Fruit fly (Drosophila melanogaster) whole organism, embryonic: ENCODE data around the gene CG16985.

Source experiments
- Asciz ChIP-seq: fragments of 200-800 bp; sonication (Bioruptor generic); optimal IDR thresholded peaks from 2 replicates; lab custom pipeline; 2017; ENCODE audit warnings: missing biosample characterization, mild to moderate bottlenecking, missing genetic modification characterization, missing genetic modification reagents
- Atf6 ChIP-seq: fragments of 200-800 bp; sonication (Bioruptor generic); IDR thresholded peaks from 2 replicates; pipeline ENCODE4 v1.3.6; 2022; ENCODE audit warnings: missing biosample characterization, missing genetic modification characterization
- B-H1 ChIP-seq: fragments of 200-800 bp; sonication (Bioruptor generic); IDR thresholded peaks from 3 replicates; pipeline ENCODE4 v1.3.6; 2022; ENCODE audit warnings: missing biosample characterization, missing genetic modification characterization
- Bdp1 ChIP-seq: fragments of 200-800 bp; sonication (Bioruptor generic); optimal IDR thresholded peaks from 3 replicates; lab custom pipeline; 2016; ENCODE audit warnings: missing biosample characterization, missing genetic modification characterization
- C15 ChIP-seq: fragments of 200-800 bp; sonication (Bioruptor generic); IDR thresholded peaks from 3 replicates; pipeline ENCODE4 v1.3.6; 2022; ENCODE audit warnings: missing biosample characterization, missing genetic modification characterization
- CG10366 ChIP-seq: fragments of 200-800 bp; sonication (Bioruptor generic); IDR thresholded peaks from 2 replicates; pipeline ENCODE4 v1.3.6; 2022; ENCODE audit warnings: missing biosample characterization, missing genetic modification characterization
- CG10431 ChIP-seq: fragments of 200-800 bp; sonication (Bioruptor generic); optimal IDR thresholded peaks from 3 replicates; lab custom pipeline; 2018; ENCODE audit warnings: missing biosample characterization, mild to moderate bottlenecking, missing genetic modification characterization
- CG11247 ChIP-seq: fragments of 200-800 bp; sonication (Bioruptor generic); IDR thresholded peaks from 2 replicates; pipeline ENCODE4 v1.3.6; 2022; ENCODE audit warnings: missing biosample characterization, missing genetic modification characterization
- CG12071 ChIP-seq: fragments of 200-800 bp; sonication (Bioruptor generic); optimal IDR thresholded peaks from 3 replicates; lab custom pipeline; 2018; ENCODE audit warnings: missing biosample characterization, mild to moderate bottlenecking, missing genetic modification characterization
- CG12744 ChIP-seq: fragments of 200-800 bp; sonication (Bioruptor generic); optimal IDR thresholded peaks from 2 replicates; lab custom pipeline; 2016; ENCODE audit warnings: missing biosample characterization, missing genetic modification characterization
- CG12769 ChIP-seq: fragments of 200-800 bp; sonication (Bioruptor generic); optimal IDR thresholded peaks from 2 replicates; lab custom pipeline; 2019; ENCODE audit warnings: missing biosample characterization, mild to moderate bottlenecking, missing genetic modification characterization, moderate library complexity
- CG13424 ChIP-seq: fragments of 200-800 bp; sonication (Bioruptor generic); optimal IDR thresholded peaks from 2 replicates; lab custom pipeline; 2019; ENCODE audit warnings: missing biosample characterization, mild to moderate bottlenecking, missing genetic modification characterization, moderate library complexity
- CG14860 ChIP-seq: fragments of 200-800 bp; sonication (Bioruptor generic); IDR thresholded peaks from 3 replicates; pipeline ENCODE4 v1.3.6; 2022; ENCODE audit warnings: missing biosample characterization, missing genetic modification characterization; ENCODE audit not compliant: partially characterized antibody
- CG15601 ChIP-seq: fragments of 200-800 bp; sonication (Bioruptor generic); optimal IDR thresholded peaks from 3 replicates; lab custom pipeline; 2019; ENCODE audit warnings: missing biosample characterization, mild to moderate bottlenecking, missing genetic modification characterization, moderate library complexity
- CG17385 ChIP-seq: fragments of 200-800 bp; sonication (Bioruptor generic); optimal IDR thresholded peaks from 3 replicates; lab custom pipeline; 2018; ENCODE audit warnings: missing biosample characterization, mild to moderate bottlenecking, missing genetic modification characterization
- CG18262 ChIP-seq: fragments of 200-800 bp; optimal IDR thresholded peaks from 3 replicates; lab custom pipeline; 2019; ENCODE audit warnings: missing biosample characterization, mild to moderate bottlenecking, missing genetic modification characterization, moderate library complexity
- CG1832 ChIP-seq: fragments of 200-800 bp; sonication (Bioruptor generic); optimal IDR thresholded peaks from 2 replicates; lab custom pipeline; 2017; ENCODE audit warnings: missing biosample characterization, mild to moderate bottlenecking, missing genetic modification characterization, inconsistent platforms
- CG30431 ChIP-seq: fragments of 200-800 bp; sonication (Bioruptor generic); optimal IDR thresholded peaks from 2 replicates; lab custom pipeline; 2017; ENCODE audit warnings: missing biosample characterization, missing genetic modification characterization
- CG31224 ChIP-seq: fragments of 200-800 bp; sonication (Bioruptor generic); IDR thresholded peaks from 2 replicates; pipeline ENCODE4 v1.3.6; 2022; ENCODE audit warnings: missing biosample characterization, missing genetic modification characterization
- CG33213 ChIP-seq: fragments of 200-800 bp; sonication (Bioruptor generic); optimal IDR thresholded peaks from 3 replicates; lab custom pipeline; 2016; ENCODE audit warnings: missing biosample characterization, missing genetic modification characterization
- CG4282 ChIP-seq: fragments of 200-800 bp; sonication (Bioruptor generic); optimal IDR thresholded peaks from 2 replicates; lab custom pipeline; 2016; ENCODE audit warnings: missing biosample characterization, missing genetic modification characterization
- CG6765 ChIP-seq: fragments of 200-800 bp; sonication (Bioruptor generic); optimal IDR thresholded peaks from 3 replicates; lab custom pipeline; 2017; ENCODE audit warnings: missing biosample characterization, mild to moderate bottlenecking, missing genetic modification characterization
- CG8359 ChIP-seq: fragments of 200-800 bp; sonication (Bioruptor generic); optimal IDR thresholded peaks from 2 replicates; lab custom pipeline; 2017; ENCODE audit warnings: missing biosample characterization, mild to moderate bottlenecking, missing genetic modification characterization, borderline replicate concordance
- CG8944 ChIP-seq: fragments of 200-800 bp; sonication (Bioruptor generic); optimal IDR thresholded peaks from 3 replicates; lab custom pipeline; 2016; ENCODE audit warnings: missing biosample characterization, missing genetic modification characterization
- Chrac-16 ChIP-seq: fragments of 200-800 bp; sonication (Bioruptor generic); optimal IDR thresholded peaks from 3 replicates; lab custom pipeline; 2016; ENCODE audit warnings: missing biosample characterization, missing genetic modification characterization
- D ChIP-seq, 2 experiments: fragments of 200-800 bp in 1 of 2; fragments of >200 bp in 1 of 2; sonication (Bioruptor generic) in 1 of 2; optimal IDR thresholded peaks; 2 replicates in 1 of 2; 3 replicates in 1 of 2; lab custom pipeline; 2017; ENCODE audit warnings: mild to moderate bottlenecking in 1 of 2, missing biosample characterization in 1 of 2, missing genetic modification characterization in 1 of 2, missing genetic modification reagents in 1 of 2
- Dbx ChIP-seq: fragments of 200-800 bp; sonication (Bioruptor generic); IDR thresholded peaks from 3 replicates; pipeline ENCODE4 v1.3.6; 2022; ENCODE audit warnings: missing biosample characterization, missing genetic modification characterization
- Dek ChIP-seq: fragments of 200-800 bp; sonication (Bioruptor generic); optimal IDR thresholded peaks from 3 replicates; lab custom pipeline; 2019; ENCODE audit warnings: missing biosample characterization, mild to moderate bottlenecking, missing genetic modification characterization, moderate library complexity
- Ets97D ChIP-seq: fragments of 200-800 bp; sonication (Bioruptor generic); optimal IDR thresholded peaks from 3 replicates; lab custom pipeline; 2016; ENCODE audit warnings: missing biosample characterization, missing genetic modification characterization
- NC2β ChIP-seq: fragments of 200-800 bp; sonication (Bioruptor generic); optimal IDR thresholded peaks from 2 replicates; lab custom pipeline; 2016; ENCODE audit warnings: missing biosample characterization, missing genetic modification characterization
- Sox102F ChIP-seq: fragments of 200-800 bp; sonication (Bioruptor generic); optimal IDR thresholded peaks from 2 replicates; lab custom pipeline; 2018; ENCODE audit warnings: missing biosample characterization, mild to moderate bottlenecking, missing genetic modification characterization, moderate library complexity
- Xrp1 ChIP-seq: fragments of 200-800 bp; sonication (Bioruptor generic); IDR thresholded peaks from 2 replicates; pipeline ENCODE4 v1.3.6; 2022; ENCODE audit warnings: missing biosample characterization, missing genetic modification characterization
- al ChIP-seq: fragments of 200-800 bp; sonication (Bioruptor generic); IDR thresholded peaks from 2 replicates; pipeline ENCODE4 v1.3.6; 2022; ENCODE audit warnings: missing biosample characterization, missing genetic modification characterization
- aop ChIP-seq: fragments of 200-800 bp; sonication (Bioruptor generic); IDR thresholded peaks from 2 replicates; pipeline ENCODE4 v1.3.6; 2022; ENCODE audit warnings: missing biosample characterization, missing genetic modification characterization
- bab2 ChIP-seq: fragments of 200-800 bp; sonication (Bioruptor generic); optimal IDR thresholded peaks from 2 replicates; lab custom pipeline; 2016; ENCODE audit warnings: missing biosample characterization, missing genetic modification characterization
- chn ChIP-seq: fragments of 200-800 bp; sonication (Bioruptor generic); optimal IDR thresholded peaks from 2 replicates; lab custom pipeline; 2016; ENCODE audit warnings: missing biosample characterization, missing genetic modification characterization
- dm ChIP-seq: fragments of 200-800 bp; sonication (Bioruptor generic); optimal IDR thresholded peaks from 3 replicates; lab custom pipeline; 2016; ENCODE audit warnings: missing biosample characterization, missing genetic modification characterization
- dmrt11E ChIP-seq: fragments of 200-800 bp; sonication (Bioruptor generic); optimal IDR thresholded peaks from 3 replicates; lab custom pipeline; 2018; ENCODE audit warnings: missing biosample characterization, mild to moderate bottlenecking, missing genetic modification characterization, moderate library complexity
- esg ChIP-seq: fragments of 200-800 bp; sonication (Bioruptor generic); conservative IDR thresholded peaks from 2 replicates; pipeline ENCODE4 v1.3.6; 2022; ENCODE audit warnings: missing biosample characterization, missing genetic modification characterization
- fd64A ChIP-seq: fragments of 200-800 bp; sonication (Bioruptor generic); optimal IDR thresholded peaks from 3 replicates; lab custom pipeline; 2018; ENCODE audit warnings: missing biosample characterization, mild to moderate bottlenecking, missing genetic modification characterization
- fru ChIP-seq: fragments of >200 bp; optimal IDR thresholded peaks from 2 replicates; lab custom pipeline; 2017
- gsb-n ChIP-seq: fragments of 200-800 bp; sonication (Bioruptor generic); optimal IDR thresholded peaks from 3 replicates; lab custom pipeline; 2018; ENCODE audit warnings: missing biosample characterization, mild to moderate bottlenecking, missing genetic modification characterization
- kah ChIP-seq: fragments of 200-800 bp; sonication (Bioruptor generic); optimal IDR thresholded peaks from 2 replicates; lab custom pipeline; 2018; ENCODE audit warnings: missing biosample characterization, mild to moderate bottlenecking, missing genetic modification characterization
- ken ChIP-seq: fragments of 200-800 bp; sonication (Bioruptor generic); IDR thresholded peaks from 3 replicates; pipeline ENCODE4 v1.3.6; 2022; ENCODE audit warnings: missing biosample characterization, missing genetic modification characterization
- lab ChIP-seq: fragments of 200-800 bp; sonication (Bioruptor generic); optimal IDR thresholded peaks from 3 replicates; lab custom pipeline; 2017; ENCODE audit warnings: missing biosample characterization, missing genetic modification characterization, mild to moderate bottlenecking, moderate library complexity, missing genetic modification reagents
- mam ChIP-seq: fragments of 200-800 bp; sonication (Bioruptor generic); optimal IDR thresholded peaks from 3 replicates; lab custom pipeline; 2016; ENCODE audit warnings: missing biosample characterization, missing genetic modification characterization
- otp ChIP-seq: fragments of 200-800 bp; sonication (Bioruptor generic); IDR thresholded peaks from 3 replicates; pipeline ENCODE4, ENCODE4 v1.3.6; 2022; ENCODE audit warnings: missing biosample characterization, missing genetic modification characterization
- pzg ChIP-seq: fragments of 200-800 bp; sonication (Bioruptor generic); optimal IDR thresholded peaks from 3 replicates; lab custom pipeline; 2018; ENCODE audit warnings: missing biosample characterization, mild to moderate bottlenecking, missing genetic modification characterization, moderate library complexity
- sim ChIP-seq: fragments of 200-800 bp; sonication (Bioruptor generic); IDR thresholded peaks from 2 replicates; pipeline ENCODE4 v1.3.6; 2022; ENCODE audit warnings: missing biosample characterization, missing genetic modification characterization
- ttk ChIP-seq: fragments of 200-800 bp; sonication (Bioruptor generic); IDR thresholded peaks from 2 replicates; pipeline ENCODE4 v2.1.2; 2022; ENCODE audit warnings: missing biosample characterization, missing genetic modification characterization
- usp ChIP-seq: fragments of >200 bp; optimal IDR thresholded peaks from 2 replicates; lab custom pipeline; 2017; ENCODE audit warnings: missing biosample characterization, missing genetic modification characterization
- vvl ChIP-seq: fragments of 200-800 bp; sonication (Bioruptor generic); IDR thresholded peaks from 2 replicates; pipeline ENCODE4 v1.3.6; 2022; ENCODE audit warnings: missing biosample characterization, missing genetic modification characterization

Gene CG16985

dm6 chr3L:2571975-2572374 lies 27.1 kb upstream of the CG16985 start (continued):
- TF ChIP-seq CG18262 (tag; lab: Kevin White, UChicago) (no peak), pzg (GFP tag; lab: Kevin White, UChicago) (no peak), CG30431 (GFP tag; lab: Kevin White, UChicago) (no peak), fd64A (GFP tag; lab: Kevin White, UChicago) (no peak), ttk (GFP tag; lab: Robert Waterston, UW) (peak; percentile 68), mam (GFP tag; lab: Kevin White, UChicago) (peak; percentile 23), bab2 (GFP tag; lab: Kevin White, UChicago) (peak; percentile 49), esg (GFP tag; lab: Robert Waterston, UW) (no peak), CG12744 (no peak), dm (GFP tag; lab: Kevin White, UChicago) (no peak), al (no peak), B-H1 (GFP tag; lab: Robert Waterston, UW) (no peak; the same call in 2 of the 3 replicates), chn (GFP tag; lab: Kevin White, UChicago) (no peak), CG15601 (tag; lab: Kevin White, UChicago) (no peak), sim (no peak), Atf6 (GFP tag; lab: Robert Waterston, UW) (no peak), lab (peak; percentile 72), Ets97D (GFP tag; lab: Kevin White, UChicago) (no peak), Dbx (GFP tag; lab: Robert Waterston, UW) (peak; percentile 60; the same call in 2 of the 3 replicates), CG12071 (GFP tag; lab: Kevin White, UChicago) (no peak), Dek (tag; lab: Kevin White, UChicago) (no peak), CG6765 (no peak), vvl (GFP tag; lab: Robert Waterston, UW) (peak; percentile 78), kah (GFP tag; lab: Kevin White, UChicago) (no peak), Bdp1 (no peak), usp (GFP tag; lab: Kevin White, UChicago) (no peak), fru (lab: Kevin White, UChicago) (no peak), dmrt11E (no peak), CG8944 (no peak), ken (GFP tag; lab: Robert Waterston, UW) (0 out of 3 replicates have a peak, but pooled peaks have one; percentile 40), CG17385 (GFP tag; lab: Kevin White, UChicago) (no peak), CG1832 (no peak), CG31224 (GFP tag; lab: Robert Waterston, UW) (0 out of 2 replicates have a peak, but pooled peaks have one; percentile 30), aop (GFP tag; lab: Robert Waterston, UW) (no peak), CG8359 (no peak), CG13424 (tag; lab: Kevin White, UChicago) (no peak), CG10431 (GFP tag; lab: Kevin White, UChicago) (no peak), Chrac-16 (GFP tag; lab: Kevin White, UChicago) (no peak), CG12769 (tag; lab: Kevin White, UChicago) (no peak), CG10366 (GFP tag; lab: Robert Waterston, UW) (peak; percentile 47; the same call in 1 of the 2 replicates), Sox102F (GFP tag; lab: Kevin White, UChicago) (peak; percentile 40), NC2β (GFP tag; lab: Kevin White, UChicago) (no peak), gsb-n (tag; lab: Kevin White, UChicago) (no peak), otp (GFP tag; lab: Robert Waterston, UW) (no peak), CG4282 (GFP tag; lab: Kevin White, UChicago) (no peak), Asciz (no peak), CG33213 (GFP tag; lab: Kevin White, UChicago) (peak; percentile 9), CG14860 (no peak), D (optimal IDR thresholded peaks at IDR 0.05; lab: Kevin White, UChicago) (no peak), D (GFP tag; optimal IDR thresholded peaks at IDR 0.05; lab: Kevin White, UChicago) (no peak), Xrp1 (GFP tag; lab: Robert Waterston, UW) (peak; percentile 56), CG11247 (GFP tag; lab: Robert Waterston, UW) (peak; percentile 68), C15 (GFP tag; lab: Robert Waterston, UW) (no peak)
